Fruit fly (Drosophila melanogaster) whole organism, prepupa: ENCODE measurements around the gene eIF1A.

ENCODE experiments used
- CG4318 ChIP-seq: fragments of 200-800 bp; sonication (Bioruptor generic); optimal IDR thresholded peaks from 3 replicates; lab custom pipeline; 2017; ENCODE audit warnings: missing biosample characterization, mild to moderate bottlenecking, missing genetic modification characterization
- CG6276 ChIP-seq: fragments of 200-800 bp; sonication (Bioruptor generic); optimal IDR thresholded peaks from 2 replicates; lab custom pipeline; 2017; ENCODE audit warnings: missing biosample characterization, mild to moderate bottlenecking, missing genetic modification characterization
- Met ChIP-seq: fragments of 200-800 bp; sonication (Bioruptor generic); optimal IDR thresholded peaks from 3 replicates; lab custom pipeline; 2016; ENCODE audit warnings: missing biosample characterization, missing genetic modification characterization
- Smox ChIP-seq: fragments of 200-800 bp; sonication (Bioruptor generic); optimal IDR thresholded peaks from 3 replicates; lab custom pipeline; 2016; ENCODE audit warnings: missing biosample characterization, missing genetic modification characterization
- vri ChIP-seq: fragments of 200-800 bp; sonication (Bioruptor generic); optimal IDR thresholded peaks from 3 replicates; lab custom pipeline; 2016; ENCODE audit warnings: missing biosample characterization, mild to moderate bottlenecking, missing genetic modification characterization

dm6 chr3R:18261602-18262001 is 12.9 kb upstream of the eIF1A start:
- TF ChIP-seq Smox (GFP tag; lab: Kevin White, UChicago) (no peak), CG6276 (GFP tag; lab: Kevin White, UChicago) (no peak), CG4318 (no peak), vri (GFP tag; lab: Kevin White, UChicago) (no peak), Met (GFP tag; lab: Kevin White, UChicago) (no peak)
